Fruit fly (Drosophila melanogaster): ENCODE results near the gene CG14624.

CG14624 gene

dm6 chrX:1170117-1170878 lies 36.2 kb upstream of the CG14624 start, which contains the start of gene CG11378 (continued):
- TF ChIP-seq CG9727 (GFP tag; optimal IDR thresholded peaks at IDR 0.05) (peak; percentile 12), Spps (tag; optimal IDR thresholded peaks at IDR 0.05) (no peak), Hand (GFP tag; optimal IDR thresholded peaks at IDR 0.05) (no peak)

dm6 chrX:1171018-1171417 lies 35.5 kb upstream of the CG14624 start:
- TF ChIP-seq CG6765 (GFP tag; optimal IDR thresholded peaks at IDR 0.05) (peak; percentile 49), Opbp (GFP tag; IDR thresholded peaks at IDR 0.05; ENCODE audit: partially characterized antibody) (no peak), Hr3 (GFP tag; optimal IDR thresholded peaks at IDR 0.05) (peak; percentile 28), CG9215 (GFP tag; IDR thresholded peaks at IDR 0.05) (peak; percentile 36; the same call in 1 of the 2 replicates), bsh (GFP tag; optimal IDR thresholded peaks at IDR 0.05) (no peak), D19A (tag; optimal IDR thresholded peaks at IDR 0.05) (peak; percentile 40), CG7745 (tag; optimal IDR thresholded peaks at IDR 0.05) (no peak), Jarid2 (GFP tag; optimal IDR thresholded peaks at IDR 0.05) (peak; percentile 3), CG6272 (GFP tag; IDR thresholded peaks at IDR 0.05) (no peak), CG13287 (GFP tag; IDR thresholded peaks at IDR 0.05; ENCODE audit: partially characterized antibody) (no peak), Ssrp (tag; optimal IDR thresholded peaks at IDR 0.05) (peak; percentile 1), grau (tag; optimal IDR thresholded peaks at IDR 0.05) (peak; percentile 68), nerfin-1 (tag; optimal IDR thresholded peaks at IDR 0.05) (no peak), CG13624 (GFP tag; optimal IDR thresholded peaks at IDR 0.05) (peak; percentile 21), CG42726 (GFP tag; IDR thresholded peaks at IDR 0.05; ENCODE audit: partially characterized antibody) (no peak), CG6791 (GFP tag; IDR thresholded peaks at IDR 0.05; ENCODE audit: partially characterized antibody) (no peak), CG7786 (GFP tag; optimal IDR thresholded peaks at IDR 0.05) (no peak), CG17186 (GFP tag; optimal IDR thresholded peaks at IDR 0.05) (no peak), trh (GFP tag; optimal IDR thresholded peaks at IDR 0.05) (no peak), seq (GFP tag; IDR thresholded peaks at IDR 0.05) (no peak), CG9932 (GFP tag; IDR thresholded peaks at IDR 0.05) (peak; percentile 38; the same call in 1 of the 2 replicates), CG7963 (GFP tag; IDR thresholded peaks at IDR 0.05; ENCODE audit: partially characterized antibody) (no peak), so (GFP tag; IDR thresholded peaks at IDR 0.05) (no peak), CG4424 (GFP tag; optimal IDR thresholded peaks at IDR 0.05) (peak; percentile 44), Meics (GFP tag; optimal IDR thresholded peaks at IDR 0.05) (peak; percentile 74), Lim3 (GFP tag; IDR thresholded peaks at IDR 0.05) (no peak), sr (GFP tag; IDR thresholded peaks at IDR 0.05) (no peak), Dek (tag; optimal IDR thresholded peaks at IDR 0.05) (peak; percentile 39), crp (GFP tag; optimal IDR thresholded peaks at IDR 0.05) (no peak), lilli (GFP tag; optimal IDR thresholded peaks at IDR 0.05) (peak; percentile 54), CG15269 (tag; optimal IDR thresholded peaks at IDR 0.05) (peak; percentile 70), esg (GFP tag; conservative IDR thresholded peaks at IDR 0.05) (no peak), CG33213 (GFP tag; optimal IDR thresholded peaks at IDR 0.05) (no peak), Scr (GFP tag; IDR thresholded peaks at IDR 0.05; ENCODE audit: partially characterized antibody) (no peak), Myb (GFP tag; optimal IDR thresholded peaks at IDR 0.05) (no peak), CG12744 (GFP tag; optimal IDR thresholded peaks at IDR 0.05) (no peak), hbn (GFP tag; IDR thresholded peaks at IDR 0.05; ENCODE audit: partially characterized antibody) (no peak), NK7.1 (GFP tag; optimal IDR thresholded peaks at IDR 0.05) (peak; percentile 15), CG1647 (GFP tag; optimal IDR thresholded peaks at IDR 0.05) (no peak), CG13123 (GFP tag; optimal IDR thresholded peaks at IDR 0.05) (no peak), pan (optimal IDR thresholded peaks at IDR 0.05) (no peak), pan (GFP tag; optimal IDR thresholded peaks at IDR 0.05 in 1 of 2, IDR thresholded peaks at IDR 0.05 in 1 of 2) (peak in 1 of 2 experiments; percentile 45), dpn (GFP tag; optimal IDR thresholded peaks at IDR 0.05) (peak; percentile 33 to 38), CG11093 (GFP tag; IDR thresholded peaks at IDR 0.05) (no peak)
